Worm (Caenorhabditis elegans): Measurements from ENCODE around the gene C35B8.3.

ce11 chrX:9231556-9231955 is 17.8 kb downstream of the C35B8.3 start:
- TF ChIP-seq nhr-23 (tag; optimal IDR thresholded peaks at IDR 0.05) (no peak), zag-1 (tag; optimal IDR thresholded peaks at IDR 0.05) (no peak), nhr-237 (tag; optimal IDR thresholded peaks at IDR 0.05) (no peak)

Measured in whole organism, L2 larva.